Worm (Caenorhabditis elegans) whole organism, L3 larva: ENCODE measurements around the gene npr-3.

Experiments
- R02D3.7 ChIP-seq: fragments of 150-350 bp; optimal IDR thresholded peaks from 2 replicates; lab custom pipeline; 2014; ENCODE audit warnings: missing biosample characterization, missing genetic modification characterization
- ZK546.5 ChIP-seq: sonication (generic microtip); optimal IDR thresholded peaks from 2 replicates; lab custom pipeline; 2017; ENCODE audit warnings: missing biosample characterization, missing genetic modification characterization
- aly-2 ChIP-seq: fragments of 150-350 bp; optimal IDR thresholded peaks from 2 replicates; lab custom pipeline; 2014; ENCODE audit warnings: missing biosample characterization, missing genetic modification characterization
- ama-1 ChIP-seq: fragments of 150-350 bp; optimal IDR thresholded peaks from 2 replicates; lab custom pipeline; 2018
- ceh-16 ChIP-seq: sonication (generic microtip); optimal IDR thresholded peaks from 2 replicates; lab custom pipeline; 2017; ENCODE audit warnings: missing biosample characterization, missing genetic modification characterization
- ceh-82 ChIP-seq: fragments of 150-350 bp; optimal IDR thresholded peaks from 2 replicates; lab custom pipeline; 2014; ENCODE audit warnings: missing biosample characterization, missing genetic modification characterization
- daf-12 ChIP-seq: fragments of 150-350 bp; optimal IDR thresholded peaks from 2 replicates; lab custom pipeline; 2014; ENCODE audit warnings: missing biosample characterization, missing genetic modification reagents, missing genetic modification characterization
- egl-27 ChIP-seq: sonication (generic microtip); optimal IDR thresholded peaks from 4 replicates; lab custom pipeline; 2017; ENCODE audit warnings: missing biosample characterization, missing genetic modification reagents, missing genetic modification characterization
- elt-1 ChIP-seq: fragments of 150-350 bp; optimal IDR thresholded peaks from 2 replicates; lab custom pipeline; 2014; ENCODE audit warnings: missing biosample characterization, missing genetic modification characterization
- elt-2 ChIP-seq: sonication (generic microtip); optimal IDR thresholded peaks from 2 replicates; lab custom pipeline; 2016; ENCODE audit warnings: missing genetic modification reagents, mild to moderate bottlenecking, missing genetic modification characterization, missing compliant biosample characterization
- elt-3 ChIP-seq, 3 experiments: fragments of 150-350 bp in 1 of 3; sonication (generic microtip) in 2 of 3; optimal IDR thresholded peaks; 2 replicates in 2 of 3; 4 replicates in 1 of 3; lab custom pipeline; 2014 to 2017; ENCODE audit warnings: missing biosample characterization in 3 of 3, missing genetic modification characterization in 3 of 3
- eor-1 ChIP-seq, 2 experiments: fragments of 150-350 bp; optimal IDR thresholded peaks; 2 replicates each; lab custom pipeline; 2014 to 2018; ENCODE audit warnings: missing biosample characterization in 2 of 2, missing genetic modification characterization in 2 of 2
- fkh-10 ChIP-seq: sonication (generic microtip); optimal IDR thresholded peaks from 2 replicates; lab custom pipeline; 2017; ENCODE audit warnings: missing biosample characterization, missing genetic modification reagents, missing genetic modification characterization
- fkh-2 ChIP-seq: fragments of 150-350 bp; optimal IDR thresholded peaks from 2 replicates; lab custom pipeline; 2014; ENCODE audit warnings: missing biosample characterization, missing genetic modification reagents, missing genetic modification characterization
- fos-1 ChIP-seq: fragments of 150-350 bp; optimal IDR thresholded peaks from 2 replicates; lab custom pipeline; 2014; ENCODE audit warnings: missing biosample characterization, missing genetic modification characterization
- hmg-11 ChIP-seq: sonication (generic microtip); optimal IDR thresholded peaks from 2 replicates; lab custom pipeline; 2016; ENCODE audit warnings: missing genetic modification characterization, missing compliant biosample characterization
- jun-1 ChIP-seq: fragments of 150-350 bp; optimal IDR thresholded peaks from 2 replicates; lab custom pipeline; 2014; ENCODE audit warnings: missing biosample characterization, missing genetic modification reagents, missing genetic modification characterization
- lin-15B ChIP-seq: fragments of 150-350 bp; optimal IDR thresholded peaks from 2 replicates; lab custom pipeline; 2014; ENCODE audit warnings: missing biosample characterization, missing genetic modification characterization
- lin-39 ChIP-seq: fragments of 150-350 bp; optimal IDR thresholded peaks from 2 replicates; lab custom pipeline; 2018; ENCODE audit warnings: missing biosample characterization, missing genetic modification reagents, missing genetic modification characterization
- lsy-12 ChIP-seq: sonication (generic microtip); optimal IDR thresholded peaks from 2 replicates; lab custom pipeline; 2016; ENCODE audit warnings: mild to moderate bottlenecking, missing genetic modification characterization, missing compliant biosample characterization
- mdl-1 ChIP-seq: fragments of 150-350 bp; optimal IDR thresholded peaks from 2 replicates; lab custom pipeline; 2014; ENCODE audit warnings: missing biosample characterization, missing genetic modification characterization
- nhr-11 ChIP-seq: fragments of 150-350 bp; optimal IDR thresholded peaks from 2 replicates; lab custom pipeline; 2014; ENCODE audit warnings: missing biosample characterization, missing genetic modification characterization
- nhr-12 ChIP-seq: fragments of 150-350 bp; optimal IDR thresholded peaks from 2 replicates; lab custom pipeline; 2014; ENCODE audit warnings: missing biosample characterization, missing genetic modification characterization
- nhr-23 ChIP-seq: fragments of 150-350 bp; optimal IDR thresholded peaks from 2 replicates; lab custom pipeline; 2014; ENCODE audit warnings: missing biosample characterization, missing genetic modification reagents, missing genetic modification characterization
- nhr-237 ChIP-seq: fragments of 150-350 bp; optimal IDR thresholded peaks from 2 replicates; lab custom pipeline; 2014; ENCODE audit warnings: missing biosample characterization, missing genetic modification characterization
- nhr-25 ChIP-seq: sonication (generic microtip); optimal IDR thresholded peaks from 2 replicates; lab custom pipeline; 2017; ENCODE audit warnings: missing biosample characterization, missing genetic modification characterization
- nhr-28 ChIP-seq: fragments of 150-350 bp; optimal IDR thresholded peaks from 2 replicates; lab custom pipeline; 2014; ENCODE audit warnings: missing biosample characterization, missing genetic modification characterization
- nhr-43 ChIP-seq: sonication (generic microtip); optimal IDR thresholded peaks from 2 replicates; lab custom pipeline; 2016; ENCODE audit warnings: mild to moderate bottlenecking, missing genetic modification characterization, missing compliant biosample characterization; ENCODE audit not compliant: poor library complexity, severe bottlenecking
- nhr-67 ChIP-seq: fragments of 150-350 bp; optimal IDR thresholded peaks from 2 replicates; lab custom pipeline; 2014; ENCODE audit warnings: missing biosample characterization, missing genetic modification characterization
- nhr-76 ChIP-seq: fragments of 150-350 bp; sonication (generic microtip); optimal IDR thresholded peaks from 5 replicates; lab custom pipeline; 2014; ENCODE audit warnings: missing biosample characterization, missing genetic modification characterization
- nhr-77 ChIP-seq: fragments of 150-350 bp; optimal IDR thresholded peaks from 2 replicates; lab custom pipeline; 2014; ENCODE audit warnings: missing biosample characterization, missing genetic modification characterization
- pha-4 ChIP-seq: fragments of 150-350 bp; optimal IDR thresholded peaks from 2 replicates; lab custom pipeline; 2014; ENCODE audit warnings: missing biosample characterization, missing genetic modification reagents, missing genetic modification characterization
- pqm-1 ChIP-seq: fragments of 150-350 bp; optimal IDR thresholded peaks from 2 replicates; lab custom pipeline; 2017; ENCODE audit warnings: missing biosample characterization, missing genetic modification characterization, inconsistent platforms
- sea-2 ChIP-seq: fragments of 150-350 bp; sonication (generic microtip); optimal IDR thresholded peaks from 4 replicates; lab custom pipeline; 2014; ENCODE audit warnings: missing biosample characterization, missing genetic modification reagents, missing genetic modification characterization
- skn-1 ChIP-seq: fragments of 150-350 bp; optimal IDR thresholded peaks from 2 replicates; lab custom pipeline; 2014; ENCODE audit warnings: missing biosample characterization, missing genetic modification characterization
- snpc-4 ChIP-seq: fragments of 150-350 bp; optimal IDR thresholded peaks from 2 replicates; lab custom pipeline; 2014; ENCODE audit warnings: missing biosample characterization, missing genetic modification characterization
- tbx-2 ChIP-seq: sonication (generic microtip); optimal IDR thresholded peaks from 2 replicates; lab custom pipeline; 2016; ENCODE audit warnings: mild to moderate bottlenecking, missing genetic modification characterization, missing compliant biosample characterization
- unc-62 ChIP-seq: fragments of 150-350 bp; sonication (generic microtip); optimal IDR thresholded peaks from 4 replicates; lab custom pipeline; 2014; ENCODE audit warnings: missing biosample characterization, missing genetic modification reagents, missing genetic modification characterization
- zag-1 ChIP-seq: fragments of 150-350 bp; optimal IDR thresholded peaks from 2 replicates; lab custom pipeline; 2014; ENCODE audit warnings: missing biosample characterization, missing genetic modification characterization
- ztf-11 ChIP-seq: fragments of 150-350 bp; optimal IDR thresholded peaks from 2 replicates; lab custom pipeline; 2014; ENCODE audit warnings: missing biosample characterization, missing genetic modification characterization
- ztf-4 ChIP-seq: fragments of 150-350 bp; optimal IDR thresholded peaks from 2 replicates; lab custom pipeline; 2014; ENCODE audit warnings: missing biosample characterization, missing genetic modification characterization

Gene npr-3

DNA sequence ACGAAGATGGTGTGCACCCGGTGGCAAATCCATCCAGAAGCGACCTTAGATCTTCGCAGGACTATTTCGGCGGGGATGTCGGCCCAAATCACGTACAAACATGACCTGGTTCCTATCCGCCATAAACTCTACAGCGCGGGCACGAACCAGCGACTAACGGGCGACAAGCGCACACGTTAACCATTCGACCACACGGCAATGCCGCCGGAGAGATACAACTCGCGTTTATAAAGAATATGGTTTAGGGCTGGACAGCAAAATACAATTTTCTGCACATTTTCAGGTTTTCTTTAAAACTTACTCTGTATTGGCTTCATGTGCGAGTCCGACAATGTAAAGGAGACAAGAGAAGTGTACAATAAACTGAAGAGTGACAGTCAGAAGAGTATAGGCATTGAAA lies 14.3 kb downstream of the npr-3 start (continued):
- TF ChIP-seq eor-1 (tag; optimal IDR thresholded peaks at IDR 0.05; lab: Kevin White, UChicago) (no peak), lsy-12 (tag; lab: Kevin White, UChicago) (peak; percentile 80), skn-1 (tag; lab: Kevin White, UChicago) (peak; percentile 34), pha-4 (tag; lab: Kevin White, UChicago) (peak; percentile 80), fkh-10 (GFP tag; lab: Kevin White, UChicago) (no peak), nhr-12 (tag; lab: Kevin White, UChicago) (no peak), lin-39 (tag; lab: Kevin White, UChicago) (peak; percentile 84), elt-2 (tag; lab: Kevin White, UChicago) (peak; percentile 69)

DNA sequence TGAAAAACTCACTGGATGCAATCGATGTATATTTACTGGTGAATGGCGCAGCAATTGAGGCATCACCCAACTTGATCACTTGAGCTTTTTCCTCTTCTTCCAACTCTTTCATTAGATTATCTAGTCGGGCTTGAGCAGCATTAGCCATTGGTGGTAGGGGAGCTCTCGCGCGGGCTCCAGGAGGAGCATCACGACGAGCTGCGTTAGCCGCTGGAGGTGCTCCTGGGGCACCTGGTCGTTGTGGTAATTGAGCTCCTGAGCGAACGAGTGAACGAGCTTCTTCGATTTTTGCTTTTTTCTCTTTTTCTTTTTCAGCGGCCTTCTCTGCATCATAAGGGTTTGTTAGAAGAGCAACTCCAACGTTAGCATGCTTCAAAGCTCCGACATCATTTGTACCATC lies 15.3 kb downstream of the npr-3 start:
- TF ChIP-seq snpc-4 (tag; lab: Kevin White, UChicago) (no peak), skn-1 (tag; lab: Kevin White, UChicago) (no peak), nhr-28 (tag; lab: Kevin White, UChicago) (no peak), nhr-12 (tag; lab: Kevin White, UChicago) (no peak), ama-1 (lab: Kevin White, UChicago) (no peak), aly-2 (no peak), nhr-43 (tag; lab: Kevin White, UChicago) (no peak), fos-1 (no peak), tbx-2 (no peak), fkh-10 (GFP tag; lab: Kevin White, UChicago) (no peak), zag-1 (tag; lab: Kevin White, UChicago) (no peak), eor-1 (tag; optimal IDR thresholded peaks at IDR 0.05; lab: Kevin White, UChicago) (no peak), pha-4 (tag; lab: Kevin White, UChicago) (no peak), nhr-11 (tag; lab: Kevin White, UChicago) (no peak), elt-3 (tag; optimal IDR thresholded peaks at IDR 0.05; lab: Kevin White, UChicago) (no peak), hmg-11 (tag; lab: Kevin White, UChicago) (no peak), nhr-77 (tag; lab: Kevin White, UChicago) (no peak), ZK546.5 (no peak)

DNA sequence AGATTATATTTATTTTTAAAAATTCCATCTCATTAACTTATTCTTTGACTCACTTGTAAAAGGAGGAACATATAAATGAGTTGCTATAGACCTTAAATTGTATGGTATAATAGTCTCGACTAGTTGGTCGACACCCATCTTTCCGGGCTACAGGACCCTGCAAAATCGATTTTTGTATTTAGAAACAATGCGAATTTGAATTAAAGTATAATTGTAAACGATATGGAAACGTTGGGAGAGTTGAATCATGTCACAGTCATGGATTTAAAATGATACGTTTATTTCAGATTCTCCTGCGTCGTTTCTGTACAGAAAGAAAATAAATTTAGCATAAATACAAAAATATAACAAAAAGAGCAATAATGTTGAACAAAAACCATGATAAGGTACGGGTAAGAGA lies 19.3 kb downstream of the npr-3 start, which contains the start of gene catp-8:
catp-8 (minus strand) TSS at position 157 of the 400 bp plus-strand sequence.
- TF ChIP-seq ama-1 (lab: Kevin White, UChicago) (peak; percentile 73), sea-2 (GFP tag; lab: Kevin White, UChicago) (no peak), nhr-43 (tag; lab: Kevin White, UChicago) (no peak), lin-15B (tag; lab: Kevin White, UChicago) (no peak)

DNA sequence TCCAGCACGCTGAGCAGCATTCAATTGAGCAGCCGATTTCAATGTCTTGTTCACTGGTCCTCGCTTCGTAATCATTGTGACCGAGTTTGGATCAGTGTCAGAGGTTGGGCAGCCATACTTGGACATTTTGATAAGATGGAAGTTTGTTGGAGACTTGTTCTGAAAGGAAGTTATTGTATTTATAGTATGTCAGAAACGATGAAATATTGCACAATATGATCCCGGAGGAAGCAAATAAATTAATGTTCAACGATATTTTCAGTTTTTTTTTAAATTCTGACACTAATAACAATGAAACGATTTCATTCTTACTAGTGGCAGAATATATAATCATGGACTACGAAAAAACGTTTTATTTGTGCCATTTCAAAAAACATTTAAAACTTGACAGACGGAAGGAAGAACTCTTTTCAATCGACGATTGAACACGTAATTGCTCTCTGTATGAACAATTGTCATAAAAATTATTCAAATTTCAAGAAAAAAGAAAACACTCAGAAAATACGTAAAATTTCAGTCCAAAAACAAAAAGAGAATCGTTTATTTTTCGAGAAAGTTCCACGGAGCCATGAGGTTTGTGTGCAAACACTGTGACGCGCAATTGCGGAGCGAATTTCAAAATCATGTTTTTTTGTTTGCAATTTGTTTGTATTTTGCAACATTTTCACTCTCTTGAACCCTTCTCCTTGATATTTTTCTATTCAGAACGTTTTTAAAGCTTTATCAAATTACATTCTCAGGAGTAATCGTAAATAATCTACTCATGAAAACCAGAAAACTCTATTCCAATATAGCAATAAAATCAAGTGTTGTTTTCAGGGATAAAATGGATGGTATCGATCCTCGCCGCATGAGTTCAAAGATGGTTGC lies 20.5 kb downstream of the npr-3 start, which contains the start of the genes mbf-1 and nse-4:
mbf-1 (minus strand) TSS at position 343 of the 870 bp plus-strand sequence.
nse-4 (plus strand) TSS at position 820 of the 870 bp plus-strand sequence.
- TF ChIP-seq pha-4 (tag; lab: Kevin White, UChicago), result peak; percentile 60
- TF ChIP-seq zag-1 (tag; lab: Kevin White, UChicago), result no peak
- no peak for TF ChIP-seq nhr-67
- peak in 1 of 2 experiments; percentile 62 for TF ChIP-seq eor-1 (tag; optimal IDR thresholded peaks at IDR 0.05; lab: Kevin White, UChicago)
- TF ChIP-seq R02D3.7, result no peak
- no peak for TF ChIP-seq elt-3 (tag; optimal IDR thresholded peaks at IDR 0.05; lab: Kevin White, UChicago)
- TF ChIP-seq egl-27 (tag; lab: Kevin White, UChicago), result no peak
- peak; percentile 31 for TF ChIP-seq lsy-12 (tag; lab: Kevin White, UChicago)
- no peak for TF ChIP-seq lin-39 (tag; lab: Kevin White, UChicago)
- TF ChIP-seq lin-15B (tag; lab: Kevin White, UChicago), result peak; percentile 49
- TF ChIP-seq unc-62 (GFP tag; lab: Kevin White, UChicago), result no peak
- TF ChIP-seq nhr-25 (tag; lab: Kevin White, UChicago), result peak; percentile 45
- TF ChIP-seq daf-12 (tag; lab: Kevin White, UChicago), result no peak
- TF ChIP-seq nhr-237 (tag; lab: Kevin White, UChicago), result no peak
- no peak for TF ChIP-seq mdl-1 (tag; lab: Kevin White, UChicago)
- TF ChIP-seq snpc-4 (tag; lab: Kevin White, UChicago), result peak; percentile 28
- TF ChIP-seq ztf-11 (tag; lab: Kevin White, UChicago), result no peak
- peak; percentile 53 for TF ChIP-seq jun-1 (tag; lab: Kevin White, UChicago)
- TF ChIP-seq pqm-1 (tag; lab: Kevin White, UChicago), result no peak
- no peak for TF ChIP-seq sea-2 (GFP tag; lab: Kevin White, UChicago)
- no peak for TF ChIP-seq ztf-4
- no peak for TF ChIP-seq fkh-2 (tag; lab: Kevin White, UChicago)
- TF ChIP-seq fos-1, result no peak
- TF ChIP-seq nhr-43 (tag; lab: Kevin White, UChicago), result no peak
- no peak for TF ChIP-seq elt-1 (tag; lab: Kevin White, UChicago)
- no peak for TF ChIP-seq nhr-76 (tag; lab: Kevin White, UChicago)
- no peak for TF ChIP-seq nhr-11 (tag; lab: Kevin White, UChicago)
- no peak for TF ChIP-seq nhr-28 (tag; lab: Kevin White, UChicago)
- no peak for TF ChIP-seq ceh-16 (tag; lab: Kevin White, UChicago)
- TF ChIP-seq nhr-77 (tag; lab: Kevin White, UChicago), result no peak
- TF ChIP-seq hmg-11 (tag; lab: Kevin White, UChicago), result peak; percentile 46
- no peak for TF ChIP-seq aly-2
- peak; percentile 52 for TF ChIP-seq nhr-23 (tag; lab: Kevin White, UChicago)
- TF ChIP-seq tbx-2, result no peak
- peak; percentile 45 for TF ChIP-seq fkh-10 (GFP tag; lab: Kevin White, UChicago)
- TF ChIP-seq ceh-82 (tag; lab: Kevin White, UChicago), result no peak
- TF ChIP-seq elt-2 (tag; lab: Kevin White, UChicago), result peak; percentile 38
